Fruit fly (Drosophila melanogaster): ENCODE measurements around the gene phu.
A peak's percentile ranks its signal among the peaks of the same experiment; 100 is the strongest.

The phu gene

DNA sequence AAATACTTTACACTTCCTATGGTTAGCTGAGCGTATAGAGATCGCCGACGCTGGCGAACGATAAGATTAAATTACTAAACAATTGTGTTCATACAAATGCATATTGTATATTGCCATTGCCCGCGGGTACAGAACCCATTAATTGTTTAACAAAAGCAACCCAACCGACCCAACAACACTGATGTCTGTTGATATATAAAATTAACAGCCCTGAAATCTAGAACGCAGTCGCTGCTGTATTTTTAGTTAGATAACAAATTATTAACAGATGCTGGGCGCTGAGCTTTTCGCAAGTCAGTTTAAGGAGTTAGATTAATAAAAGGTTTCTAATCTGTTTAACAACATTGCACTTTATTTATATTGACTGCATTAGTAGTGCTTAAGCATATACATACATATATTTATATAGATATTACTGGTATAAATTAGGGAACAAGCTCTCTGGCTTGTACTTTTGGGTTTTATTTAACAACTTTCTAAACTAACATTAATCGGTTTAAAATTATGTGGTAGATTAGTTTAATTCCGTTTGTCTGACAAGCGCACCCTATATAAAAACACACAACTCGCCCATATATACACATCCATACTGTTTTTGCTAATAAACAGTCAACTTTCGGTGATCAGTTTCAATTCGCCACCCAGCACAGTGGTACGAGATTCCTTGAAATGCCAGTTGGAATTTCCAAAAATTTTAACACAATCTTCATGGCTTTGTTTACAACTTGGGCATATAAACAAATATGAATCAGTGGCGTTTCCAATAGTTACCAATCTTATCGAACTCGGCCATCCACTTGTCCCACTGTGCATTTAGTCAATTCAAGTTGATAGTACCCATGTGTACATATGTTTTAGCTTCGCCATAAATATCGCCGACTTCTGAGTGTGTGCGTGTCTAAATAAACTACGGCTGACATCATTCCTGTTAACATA is 33.6 kb downstream of the phu start (continued):
- TF ChIP-seq tna (GFP tag; IDR thresholded peaks at IDR 0.05; ENCODE audit: partially characterized antibody), result peak; percentile 30; the same call in 1 of the 2 replicates
- peak; percentile 70 for TF ChIP-seq grn (GFP tag; optimal IDR thresholded peaks at IDR 0.05)
- peak; percentile 67 for TF ChIP-seq Hand (GFP tag; optimal IDR thresholded peaks at IDR 0.05)
- TF ChIP-seq B-H1 (GFP tag; IDR thresholded peaks at IDR 0.05), result peak; percentile 89
- TF ChIP-seq CG12155 (GFP tag; optimal IDR thresholded peaks at IDR 0.05), result peak; percentile 70
- peak; percentile 21 for TF ChIP-seq pfk (GFP tag; optimal IDR thresholded peaks at IDR 0.05)
- no peak for TF ChIP-seq lola (GFP tag; optimal IDR thresholded peaks at IDR 0.05)
- TF ChIP-seq aop (GFP tag; IDR thresholded peaks at IDR 0.05), result 0 out of 2 replicates have a peak, but pooled peaks have one; percentile 24
- peak; percentile 95 for TF ChIP-seq CG14441 (GFP tag; IDR thresholded peaks at IDR 0.05)
- peak; percentile 74 for TF ChIP-seq chn (GFP tag; optimal IDR thresholded peaks at IDR 0.05)
- TF ChIP-seq Dad (GFP tag; optimal IDR thresholded peaks at IDR 0.05), result peak; percentile 90
- TF ChIP-seq Atf-2 (GFP tag; optimal IDR thresholded peaks at IDR 0.05), result peak; percentile 77
- peak; percentile 3 for TF ChIP-seq Usf (GFP tag; optimal IDR thresholded peaks at IDR 0.05)
- TF ChIP-seq org-1 (GFP tag; optimal IDR thresholded peaks at IDR 0.05), result peak; percentile 87
- TF ChIP-seq nmo (GFP tag; optimal IDR thresholded peaks at IDR 0.05), result peak; percentile 77
- peak; percentile 85 for TF ChIP-seq CG30403 (GFP tag; optimal IDR thresholded peaks at IDR 0.05)
- TF ChIP-seq ATbp (GFP tag; optimal IDR thresholded peaks at IDR 0.05), result peak; percentile 81
- no peak for TF ChIP-seq CG1832 (GFP tag; optimal IDR thresholded peaks at IDR 0.05)
- peak; percentile 77 for TF ChIP-seq CG17612 (GFP tag; IDR thresholded peaks at IDR 0.05)
- peak; percentile 42 for TF ChIP-seq Ssrp (tag; optimal IDR thresholded peaks at IDR 0.05)
- no peak; the same call in 1 of the 2 replicates for TF ChIP-seq bbx (GFP tag; IDR thresholded peaks at IDR 0.05; ENCODE audit: partially characterized antibody)
- no peak for TF ChIP-seq Sin3A (optimal IDR thresholded peaks at IDR 0.05)
- no peak for TF ChIP-seq insv (GFP tag; optimal IDR thresholded peaks at IDR 0.05)
- 0 out of 3 replicates have a peak, but pooled peaks have one; percentile 23 for TF ChIP-seq vnd (GFP tag; IDR thresholded peaks at IDR 0.05; ENCODE audit: partially characterized antibody)
- TF ChIP-seq hth (optimal IDR thresholded peaks at IDR 0.05), result no peak
- TF ChIP-seq CG8281 (tag; optimal IDR thresholded peaks at IDR 0.05), result peak; percentile 62
- peak; percentile 72 for TF ChIP-seq CG16863 (GFP tag; optimal IDR thresholded peaks at IDR 0.05)
- TF ChIP-seq sc (optimal IDR thresholded peaks at IDR 0.05), result no peak
- TF ChIP-seq sc (GFP tag; optimal IDR thresholded peaks at IDR 0.05), result peak; percentile 17
- peak; percentile 83 for TF ChIP-seq grau (tag; optimal IDR thresholded peaks at IDR 0.05)
- TF ChIP-seq esg (GFP tag; conservative IDR thresholded peaks at IDR 0.05), result peak; percentile 83
- no peak for TF ChIP-seq ewg (GFP tag; optimal IDR thresholded peaks at IDR 0.05)
- peak in 1 of 2 experiments; percentile 33 for TF ChIP-seq crp (GFP tag; optimal IDR thresholded peaks at IDR 0.05)
- peak; percentile 91 for TF ChIP-seq CG2120 (GFP tag; optimal IDR thresholded peaks at IDR 0.05)
- TF ChIP-seq CG6813 (GFP tag; optimal IDR thresholded peaks at IDR 0.05), result peak; percentile 89
- TF ChIP-seq CG3847 (GFP tag; IDR thresholded peaks at IDR 0.05), result peak; percentile 76
- TF ChIP-seq Bdp1 (GFP tag; optimal IDR thresholded peaks at IDR 0.05), result peak; percentile 72
- TF ChIP-seq CG6683 (GFP tag; optimal IDR thresholded peaks at IDR 0.05), result peak; percentile 86
- no peak for TF ChIP-seq sna (GFP tag; IDR thresholded peaks at IDR 0.05; ENCODE audit: partially characterized antibody)
- no peak for TF ChIP-seq CG10431 (GFP tag; optimal IDR thresholded peaks at IDR 0.05)
- 0 out of 2 replicates have a peak, but pooled peaks have one; percentile 28 for TF ChIP-seq nerfin-2 (GFP tag; IDR thresholded peaks at IDR 0.05; ENCODE audit: partially characterized antibody)
- peak; percentile 57 for TF ChIP-seq Atf3 (GFP tag; optimal IDR thresholded peaks at IDR 0.05)
- peak; percentile 65 for TF ChIP-seq ftz-f1 (GFP tag; optimal IDR thresholded peaks at IDR 0.05)
- peak; percentile 94 for TF ChIP-seq CG11695 (GFP tag; IDR thresholded peaks at IDR 0.05)
- TF ChIP-seq CG4730 (GFP tag; IDR thresholded peaks at IDR 0.05), result peak; percentile 81
- peak; percentile 12; the same call in 1 of the 2 replicates for TF ChIP-seq CG4360 (GFP tag; IDR thresholded peaks at IDR 0.05)
- no peak for TF ChIP-seq YL-1 (GFP tag; optimal IDR thresholded peaks at IDR 0.05)
- peak; percentile 65 for TF ChIP-seq CG6254 (GFP tag; optimal IDR thresholded peaks at IDR 0.05)
